Fruit fly (Drosophila melanogaster) whole organism, adult: Measurements from ENCODE around the gene AP-1sigma.
A peak's percentile ranks its signal among the peaks of the same experiment; 100 is the strongest.

Experiments
- CG11617 ChIP-seq: fragments of 200-800 bp; sonication (Bioruptor generic); optimal IDR thresholded peaks from 2 replicates; lab custom pipeline; 2017; ENCODE audit warnings: mild to moderate bottlenecking, missing biosample characterization, missing genetic modification reagents, missing genetic modification characterization
- CG12768 ChIP-seq: fragments of 200-800 bp; sonication (Bioruptor generic); optimal IDR thresholded peaks from 2 replicates; lab custom pipeline; 2017; ENCODE audit warnings: missing biosample characterization, missing genetic modification characterization, mild to moderate bottlenecking, moderate library complexity, missing genetic modification reagents
- CG14711 ChIP-seq: fragments of 200-800 bp; sonication (Bioruptor generic); optimal IDR thresholded peaks from 2 replicates; lab custom pipeline; 2018; ENCODE audit warnings: missing biosample characterization, mild to moderate bottlenecking, missing genetic modification characterization, moderate library complexity
- CG1620 ChIP-seq: fragments of 200-800 bp; sonication (Bioruptor generic); optimal IDR thresholded peaks from 2 replicates; lab custom pipeline; 2016; ENCODE audit warnings: missing biosample characterization, missing genetic modification characterization
- CG33017 ChIP-seq: fragments of 200-800 bp; sonication (Bioruptor generic); optimal IDR thresholded peaks from 2 replicates; lab custom pipeline; 2018; ENCODE audit warnings: missing biosample characterization, mild to moderate bottlenecking, missing genetic modification characterization, moderate library complexity
- CG5204 ChIP-seq: fragments of 200-800 bp; sonication (Bioruptor generic); optimal IDR thresholded peaks from 2 replicates; lab custom pipeline; 2016; ENCODE audit warnings: missing biosample characterization, missing genetic modification characterization
- CG7045 ChIP-seq: fragments of 200-800 bp; sonication (Bioruptor generic); optimal IDR thresholded peaks from 2 replicates; lab custom pipeline; 2017; ENCODE audit warnings: missing biosample characterization, mild to moderate bottlenecking, missing genetic modification characterization
- CG7101 ChIP-seq: fragments of 200-800 bp; sonication (Bioruptor generic); optimal IDR thresholded peaks from 2 replicates; lab custom pipeline; 2018; ENCODE audit warnings: missing biosample characterization, mild to moderate bottlenecking, missing genetic modification characterization, moderate library complexity
- Clk ChIP-seq: fragments of 200-800 bp; sonication (Bioruptor generic); optimal IDR thresholded peaks from 2 replicates; lab custom pipeline; 2017; ENCODE audit warnings: missing biosample characterization, missing genetic modification characterization
- Crg-1 ChIP-seq: fragments of 200-800 bp; sonication (Bioruptor generic); optimal IDR thresholded peaks from 2 replicates; lab custom pipeline; 2016; ENCODE audit warnings: missing biosample characterization, missing genetic modification characterization
- Hr96 ChIP-seq: fragments of 200-800 bp; sonication (Bioruptor generic); optimal IDR thresholded peaks from 2 replicates; lab custom pipeline; 2016; ENCODE audit warnings: missing biosample characterization, missing genetic modification characterization
- Mnt ChIP-seq: fragments of 200-800 bp; sonication (Bioruptor generic); optimal IDR thresholded peaks from 2 replicates; lab custom pipeline; 2016; ENCODE audit warnings: missing biosample characterization, mild to moderate bottlenecking, missing genetic modification characterization
- bab1 ChIP-seq: fragments of 200-800 bp; sonication (Bioruptor generic); optimal IDR thresholded peaks from 3 replicates; lab custom pipeline; 2019; ENCODE audit warnings: missing biosample characterization, mild to moderate bottlenecking, missing genetic modification characterization, moderate library complexity
- cic ChIP-seq: fragments of 200-800 bp; sonication (Bioruptor generic); optimal IDR thresholded peaks from 2 replicates; lab custom pipeline; 2017; ENCODE audit warnings: missing biosample characterization, mild to moderate bottlenecking, missing genetic modification characterization, moderate library complexity
- cnc ChIP-seq, 2 experiments: fragments of >200 bp; optimal IDR thresholded peaks; 2 replicates each; lab custom pipeline; 2017
- kay ChIP-seq: fragments of 200-800 bp; sonication (Bioruptor generic); peaks from one replicate; lab custom pipeline; 2016; ENCODE audit warnings: missing biosample characterization, missing genetic modification characterization, borderline replicate concordance
- ovo ChIP-seq: fragments of 200-800 bp; sonication (Bioruptor generic); optimal IDR thresholded peaks from 2 replicates; lab custom pipeline; 2016; ENCODE audit warnings: missing biosample characterization, missing genetic modification characterization
- pad ChIP-seq: fragments of 200-800 bp; sonication (Bioruptor generic); optimal IDR thresholded peaks from 3 replicates; lab custom pipeline; 2017; ENCODE audit warnings: missing biosample characterization, missing genetic modification characterization, mild to moderate bottlenecking, moderate library complexity, missing genetic modification reagents
- tj ChIP-seq: fragments of 200-800 bp; sonication (Bioruptor generic); optimal IDR thresholded peaks from 3 replicates; lab custom pipeline; 2017; ENCODE audit warnings: missing biosample characterization, mild to moderate bottlenecking, missing genetic modification characterization, moderate library complexity
- toe ChIP-seq: fragments of 200-800 bp; sonication (Bioruptor generic); optimal IDR thresholded peaks from 2 replicates; lab custom pipeline; 2016; ENCODE audit warnings: missing biosample characterization, missing genetic modification characterization

AP-1sigma gene

DNA sequence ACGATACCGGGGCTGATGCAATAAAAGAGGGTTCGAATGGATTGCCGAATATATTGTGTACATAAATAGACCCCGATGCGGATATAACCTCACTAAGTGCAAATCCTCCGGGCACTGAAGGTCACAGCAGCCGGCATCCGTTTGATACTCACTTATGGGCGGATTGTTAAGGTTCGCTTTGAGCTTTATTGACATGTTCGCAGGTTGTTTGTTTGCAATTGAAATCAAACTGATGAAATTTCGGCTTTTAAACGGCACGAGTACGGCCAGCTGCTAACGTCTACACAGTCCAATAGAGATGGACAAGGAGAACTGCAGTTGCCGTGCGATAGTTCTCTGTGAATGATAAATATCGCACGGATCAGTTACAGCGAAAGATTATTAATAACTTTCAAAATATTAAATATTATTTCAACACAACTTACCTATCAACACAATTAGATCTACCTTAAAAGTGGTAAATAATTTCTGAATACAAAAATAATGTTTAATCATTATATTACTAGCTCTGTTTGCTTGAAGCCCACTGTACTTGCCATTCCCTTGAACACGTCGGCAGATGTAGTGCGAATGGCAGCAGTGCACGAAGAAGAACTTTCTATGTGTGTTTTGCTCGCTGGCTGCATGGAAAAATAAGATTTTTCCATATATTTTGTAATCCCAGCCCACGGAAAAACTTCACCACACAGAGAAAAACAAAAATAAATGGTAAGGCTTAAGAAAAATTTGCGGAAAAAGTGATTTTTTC is at the start of gene AP-1sigma, which contains the start of gene GluProRS:
TSS of gene AP-1sigma (plus strand) at position 561 of the 748 bp plus-strand sequence.
TSS of gene GluProRS (minus strand) at position 301 of the 748 bp plus-strand sequence.
- TF ChIP-seq CG14711 (tag; lab: Kevin White, UChicago) (peak; percentile 85), CG12768 (GFP tag; lab: Kevin White, UChicago) (peak; percentile 82), CG33017 (tag; lab: Kevin White, UChicago) (peak; percentile 73), Clk (GFP tag; lab: Kevin White, UChicago) (peak; percentile 83), Crg-1 (GFP tag; lab: Kevin White, UChicago) (peak; percentile 84), bab1 (GFP tag; lab: Kevin White, UChicago) (peak; percentile 89), Mnt (GFP tag; lab: Kevin White, UChicago) (peak; percentile 88), ovo (GFP tag; lab: Kevin White, UChicago) (peak; percentile 81), tj (GFP tag; lab: Kevin White, UChicago) (peak; percentile 63), cnc (optimal IDR thresholded peaks at IDR 0.05; lab: Kevin White, UChicago) (no peak), CG7101 (tag; lab: Kevin White, UChicago) (peak; percentile 88), toe (GFP tag; lab: Kevin White, UChicago) (peak; percentile 93), kay (no peak), CG7045 (peak; percentile 83), CG5204 (peak; percentile 91), Hr96 (GFP tag; lab: Kevin White, UChicago) (peak; percentile 79), CG11617 (GFP tag; lab: Kevin White, UChicago) (peak; percentile 83), cic (GFP tag; lab: Kevin White, UChicago) (peak; percentile 45), pad (GFP tag; lab: Kevin White, UChicago) (peak; percentile 72), CG1620 (peak; percentile 91)

DNA sequence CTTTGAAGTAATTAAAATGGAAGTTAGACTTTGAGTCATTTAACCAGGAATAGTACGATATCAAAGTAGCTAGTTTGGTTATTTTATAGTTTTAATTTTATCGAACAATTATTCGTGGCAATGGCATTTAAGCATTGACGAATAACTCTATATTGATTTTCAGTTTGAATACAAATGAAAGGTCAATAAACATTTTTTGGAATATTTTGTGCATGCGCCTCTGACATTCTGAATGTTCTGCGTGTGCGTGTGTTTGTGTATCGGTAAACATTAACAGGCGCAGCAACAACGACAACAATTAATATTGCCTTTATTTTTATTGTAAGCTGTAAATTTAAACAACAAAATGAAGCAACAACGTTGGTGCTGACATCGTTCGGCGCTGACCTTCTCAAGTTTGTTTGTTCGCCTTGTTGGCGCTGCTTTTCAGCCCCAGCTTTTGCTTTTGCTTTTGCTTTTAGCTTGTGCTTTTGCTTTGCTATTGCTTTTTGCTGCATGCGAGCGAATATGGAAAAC is 49.0 kb upstream of the AP-1sigma start:
- no peak for TF ChIP-seq ovo (GFP tag; lab: Kevin White, UChicago)
- TF ChIP-seq Crg-1 (GFP tag; lab: Kevin White, UChicago): peak; percentile 8
- TF ChIP-seq CG7101 (tag; lab: Kevin White, UChicago): no peak
- no peak for TF ChIP-seq CG1620
- TF ChIP-seq CG33017 (tag; lab: Kevin White, UChicago): no peak
- no peak for TF ChIP-seq CG12768 (GFP tag; lab: Kevin White, UChicago)
- no peak for TF ChIP-seq CG11617 (GFP tag; lab: Kevin White, UChicago)

DNA sequence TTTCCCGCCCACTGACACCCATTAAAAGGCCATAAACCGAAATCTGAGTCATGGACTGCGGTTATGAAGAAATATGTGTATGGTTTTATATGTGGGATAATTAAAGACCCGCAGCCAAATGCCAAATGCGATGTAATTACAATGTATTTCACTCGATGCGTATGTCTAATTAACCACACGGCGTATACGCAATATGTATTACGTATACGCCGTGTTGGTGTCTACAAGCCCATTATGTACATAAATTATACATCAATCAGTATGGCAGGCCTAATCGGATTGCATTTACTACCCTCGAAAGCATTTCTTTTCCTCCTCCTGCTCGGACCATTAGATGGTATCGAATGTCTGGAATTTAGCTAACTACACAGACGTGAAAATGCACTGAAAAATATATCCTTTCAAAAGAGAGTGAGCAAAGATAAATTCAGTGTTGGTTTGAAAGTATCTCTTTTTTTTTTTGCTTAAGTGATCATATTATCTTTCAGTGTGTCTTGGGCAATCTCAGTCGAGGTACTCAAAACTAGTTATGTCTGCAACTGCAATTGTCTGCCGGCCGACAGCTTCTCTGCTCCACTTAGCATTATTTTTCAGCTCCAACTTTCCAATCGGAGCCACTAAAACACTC is 48.1 kb upstream of the AP-1sigma start:
- no peak for TF ChIP-seq toe (GFP tag; lab: Kevin White, UChicago)
- no peak for TF ChIP-seq CG33017 (tag; lab: Kevin White, UChicago)
- no peak for TF ChIP-seq ovo (GFP tag; lab: Kevin White, UChicago)
- TF ChIP-seq Hr96 (GFP tag; lab: Kevin White, UChicago): no peak
- TF ChIP-seq CG5204: no peak
- no peak for TF ChIP-seq cnc (optimal IDR thresholded peaks at IDR 0.05; lab: Kevin White, UChicago)
- no peak for TF ChIP-seq CG7045
- TF ChIP-seq CG12768 (GFP tag; lab: Kevin White, UChicago): no peak
- no peak for TF ChIP-seq tj (GFP tag; lab: Kevin White, UChicago)
- no peak for TF ChIP-seq CG7101 (tag; lab: Kevin White, UChicago)
- no peak for TF ChIP-seq cic (GFP tag; lab: Kevin White, UChicago)
- TF ChIP-seq CG11617 (GFP tag; lab: Kevin White, UChicago): no peak
- TF ChIP-seq Crg-1 (GFP tag; lab: Kevin White, UChicago): no peak

DNA sequence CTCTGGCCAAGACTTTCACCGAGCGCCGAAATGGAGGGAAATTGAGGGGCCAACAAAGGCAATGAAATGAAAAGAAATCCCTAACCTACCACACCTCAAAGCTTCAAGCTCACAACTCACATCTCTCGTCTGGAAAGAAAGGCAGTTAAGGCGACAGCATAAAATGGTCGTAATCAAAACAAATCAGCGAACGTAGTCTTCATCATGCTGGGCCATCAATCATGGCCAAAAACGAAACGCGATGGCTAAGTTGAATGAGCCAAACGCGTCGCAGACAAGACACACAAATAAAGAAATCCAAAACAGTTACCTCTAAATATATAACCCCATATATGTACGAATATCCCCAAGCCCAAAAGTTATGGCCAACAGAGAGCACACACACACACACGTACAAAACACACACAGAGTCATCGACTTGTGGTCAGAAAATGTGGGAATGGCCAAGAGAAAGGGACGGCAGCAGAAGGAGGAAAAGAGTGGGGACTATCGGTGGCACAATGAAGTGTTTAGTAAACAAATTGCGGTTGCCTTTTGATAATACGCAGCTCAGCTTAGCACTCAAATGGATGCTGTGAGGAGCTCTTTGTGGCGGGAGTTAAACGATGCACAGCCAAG is 47.3 kb upstream of the AP-1sigma start:
- TF ChIP-seq bab1 (GFP tag; lab: Kevin White, UChicago): no peak
- no peak for TF ChIP-seq toe (GFP tag; lab: Kevin White, UChicago)
- no peak for TF ChIP-seq ovo (GFP tag; lab: Kevin White, UChicago)
- TF ChIP-seq CG5204: no peak
- no peak for TF ChIP-seq Clk (GFP tag; lab: Kevin White, UChicago)

DNA sequence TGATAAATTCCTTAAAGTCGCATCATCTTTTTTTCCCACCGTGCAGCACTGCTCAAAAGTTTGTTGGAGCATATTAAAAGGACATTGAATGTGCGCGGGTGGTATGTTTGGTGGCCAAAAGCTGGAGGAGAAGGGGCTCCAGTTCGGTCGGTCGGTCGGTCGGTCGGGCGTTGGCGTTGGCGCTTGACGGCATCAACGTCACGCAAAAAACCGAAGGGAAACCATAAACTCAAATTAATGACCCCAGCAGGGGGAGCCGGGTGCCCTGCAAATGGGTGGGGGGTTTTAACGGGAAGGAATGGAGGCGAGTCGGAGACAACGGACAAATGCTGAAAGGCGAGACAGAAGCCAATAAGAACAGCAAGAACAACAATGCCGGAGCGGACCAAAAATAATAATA is 46.1 kb upstream of the AP-1sigma start:
- TF ChIP-seq Crg-1 (GFP tag; lab: Kevin White, UChicago): no peak
- no peak for TF ChIP-seq tj (GFP tag; lab: Kevin White, UChicago)
- TF ChIP-seq CG33017 (tag; lab: Kevin White, UChicago): no peak
- no peak for TF ChIP-seq bab1 (GFP tag; lab: Kevin White, UChicago)
- TF ChIP-seq CG5204: no peak
- no peak for TF ChIP-seq CG7101 (tag; lab: Kevin White, UChicago)
- no peak for TF ChIP-seq cnc (optimal IDR thresholded peaks at IDR 0.05; lab: Kevin White, UChicago)
- TF ChIP-seq CG1620: no peak
- no peak for TF ChIP-seq cic (GFP tag; lab: Kevin White, UChicago)
- no peak for TF ChIP-seq CG11617 (GFP tag; lab: Kevin White, UChicago)
- no peak for TF ChIP-seq CG12768 (GFP tag; lab: Kevin White, UChicago)
- TF ChIP-seq ovo (GFP tag; lab: Kevin White, UChicago): no peak
- TF ChIP-seq Clk (GFP tag; lab: Kevin White, UChicago): no peak
- TF ChIP-seq CG14711 (tag; lab: Kevin White, UChicago): no peak
- no peak for TF ChIP-seq kay
